Fruit fly (Drosophila melanogaster): Measurements from ENCODE around the gene gny.

Gene gny

dm6 chr2L:10366525-10366924, 13.4 kb upstream of the gny start, which contains the start of gene CG5056 (continued):
- TF ChIP-seq crc (GFP tag; optimal IDR thresholded peaks at IDR 0.05) = no peak
- no peak for TF ChIP-seq CG4282 (GFP tag; optimal IDR thresholded peaks at IDR 0.05)
- TF ChIP-seq tna (GFP tag; IDR thresholded peaks at IDR 0.05; ENCODE audit: partially characterized antibody) = no peak
- no peak for TF ChIP-seq az2 (GFP tag; optimal IDR thresholded peaks at IDR 0.05)
- no peak for TF ChIP-seq CG1529 (GFP tag; optimal IDR thresholded peaks at IDR 0.05)
- TF ChIP-seq chif (GFP tag; optimal IDR thresholded peaks at IDR 0.05) = no peak
- no peak for TF ChIP-seq CG4360 (GFP tag; IDR thresholded peaks at IDR 0.05)
- TF ChIP-seq sqz (GFP tag; optimal IDR thresholded peaks at IDR 0.05) = no peak
- no peak; the same call in 1 of the 2 replicates for TF ChIP-seq al (GFP tag; IDR thresholded peaks at IDR 0.05)
- TF ChIP-seq CG8089 (GFP tag; optimal IDR thresholded peaks at IDR 0.05) = no peak
- TF ChIP-seq Ada2b (GFP tag; IDR thresholded peaks at IDR 0.05) = no peak
- no peak for TF ChIP-seq ro (GFP tag; IDR thresholded peaks at IDR 0.05)
- TF ChIP-seq chinmo (GFP tag; IDR thresholded peaks at IDR 0.05; ENCODE audit: partially characterized antibody) = no peak
- TF ChIP-seq CG1024 (GFP tag; IDR thresholded peaks at IDR 0.05) = peak; percentile 93
- TF ChIP-seq Hr3 (GFP tag; optimal IDR thresholded peaks at IDR 0.05) = no peak
- TF ChIP-seq CG7987 (GFP tag; optimal IDR thresholded peaks at IDR 0.05) = peak; percentile 5
- TF ChIP-seq NK7.1 (GFP tag; optimal IDR thresholded peaks at IDR 0.05) = no peak
- no peak for TF ChIP-seq salm (tag; optimal IDR thresholded peaks at IDR 0.05)
- no peak for TF ChIP-seq inv (GFP tag; IDR thresholded peaks at IDR 0.05; ENCODE audit: partially characterized antibody)
- no peak for TF ChIP-seq croc (GFP tag; conservative IDR thresholded peaks at IDR 0.05)
- no peak for TF ChIP-seq C15 (GFP tag; IDR thresholded peaks at IDR 0.05)
- no peak for TF ChIP-seq chn (GFP tag; optimal IDR thresholded peaks at IDR 0.05)
- no peak for TF ChIP-seq CG33557 (GFP tag; optimal IDR thresholded peaks at IDR 0.05)
- peak in 1 of 2 experiments; percentile 66 for TF ChIP-seq crp (GFP tag; optimal IDR thresholded peaks at IDR 0.05)
- TF ChIP-seq Ets97D (GFP tag; optimal IDR thresholded peaks at IDR 0.05) = peak; percentile 40
- no peak for TF ChIP-seq bab2 (GFP tag; optimal IDR thresholded peaks at IDR 0.05)
- TF ChIP-seq CG7786 (GFP tag; optimal IDR thresholded peaks at IDR 0.05) = no peak
- peak; percentile 95 for TF ChIP-seq MESR4 (GFP tag; optimal IDR thresholded peaks at IDR 0.05)
- peak; percentile 61 for TF ChIP-seq gfzf (GFP tag; optimal IDR thresholded peaks at IDR 0.05)
- no peak for TF ChIP-seq Optix (GFP tag; IDR thresholded peaks at IDR 0.05)
- TF ChIP-seq trh (GFP tag; optimal IDR thresholded peaks at IDR 0.05) = no peak
- TF ChIP-seq CG3995 (GFP tag; optimal IDR thresholded peaks at IDR 0.05) = peak; percentile 7
- no peak for TF ChIP-seq CG8478 (optimal IDR thresholded peaks at IDR 0.05)
- no peak for TF ChIP-seq CG2202 (tag; optimal IDR thresholded peaks at IDR 0.05)
- no peak for TF ChIP-seq sna (GFP tag; IDR thresholded peaks at IDR 0.05; ENCODE audit: partially characterized antibody)
- peak; percentile 48 for TF ChIP-seq CG17186 (GFP tag; optimal IDR thresholded peaks at IDR 0.05)
- no peak for TF ChIP-seq kah (GFP tag; optimal IDR thresholded peaks at IDR 0.05)
- TF ChIP-seq CG13123 (GFP tag; optimal IDR thresholded peaks at IDR 0.05) = no peak
- TF ChIP-seq ftz-f1 (GFP tag; optimal IDR thresholded peaks at IDR 0.05) = no peak
- no peak for TF ChIP-seq Atf3 (GFP tag; optimal IDR thresholded peaks at IDR 0.05)
- peak; percentile 78 for TF ChIP-seq YL-1 (GFP tag; optimal IDR thresholded peaks at IDR 0.05)
- TF ChIP-seq wek (GFP tag; optimal IDR thresholded peaks at IDR 0.05) = no peak
- TF ChIP-seq tgo (GFP tag; IDR thresholded peaks at IDR 0.05) = no peak
- TF ChIP-seq abd-A (tag; optimal IDR thresholded peaks at IDR 0.05) = no peak
- TF ChIP-seq CG6254 (GFP tag; optimal IDR thresholded peaks at IDR 0.05) = no peak
- no peak for TF ChIP-seq ems (GFP tag; optimal IDR thresholded peaks at IDR 0.05)
- no peak for TF ChIP-seq hbn (GFP tag; IDR thresholded peaks at IDR 0.05; ENCODE audit: partially characterized antibody)
- no peak for TF ChIP-seq unpg (GFP tag; optimal IDR thresholded peaks at IDR 0.05)
- no peak for TF ChIP-seq CG6175 (GFP tag; IDR thresholded peaks at IDR 0.05)
- peak; percentile 41 for TF ChIP-seq ewg (GFP tag; optimal IDR thresholded peaks at IDR 0.05)
- no peak for TF ChIP-seq Doc3 (GFP tag; IDR thresholded peaks at IDR 0.05; ENCODE audit: partially characterized antibody)
- TF ChIP-seq zfh2 (GFP tag; optimal IDR thresholded peaks at IDR 0.05) = no peak
